Fruit fly (Drosophila melanogaster): Measurements from ENCODE around the gene CG3513.

Gene CG3513

DNA sequence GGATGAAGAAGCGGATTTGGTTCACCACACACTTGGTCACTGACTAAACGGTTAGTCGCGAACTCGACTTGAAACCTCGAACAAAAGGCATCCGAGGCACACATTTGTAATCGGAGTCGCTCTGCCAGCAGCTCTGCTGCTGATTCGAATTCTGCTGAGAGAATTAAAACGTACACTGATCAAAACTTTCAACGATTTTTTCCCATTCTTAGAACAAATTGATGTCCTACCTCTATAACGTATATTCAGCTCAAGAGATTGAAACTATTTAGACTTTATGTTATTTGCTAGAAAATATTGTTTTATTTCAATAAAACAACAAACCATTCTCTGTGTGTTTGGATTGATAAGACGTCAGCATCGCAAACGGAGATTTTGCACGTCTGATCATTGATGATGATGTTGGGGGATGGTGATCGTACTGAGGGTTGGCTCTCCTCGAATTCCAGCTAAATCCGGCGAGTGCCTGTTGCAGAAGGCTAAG is 12.5 kb upstream of the CG3513 start, which contains the start of gene CG31778 (continued):
- TF ChIP-seq CG7368 (GFP tag; optimal IDR thresholded peaks at IDR 0.05) (peak; percentile 68), Ets96B (tag; optimal IDR thresholded peaks at IDR 0.05) (peak; percentile 79), fd85E (GFP tag; optimal IDR thresholded peaks at IDR 0.05) (peak; percentile 6), cyc (GFP tag; optimal IDR thresholded peaks at IDR 0.05) (peak; percentile 82), dsx (GFP tag; optimal IDR thresholded peaks at IDR 0.05; ENCODE audit: poor library complexity, severe bottlenecking) (peak; percentile 60), ss (GFP tag; optimal IDR thresholded peaks at IDR 0.05) (peak; percentile 31 to 53), Eip75B (GFP tag; optimal IDR thresholded peaks at IDR 0.05) (peak; percentile 77), Blimp-1 (GFP tag; optimal IDR thresholded peaks at IDR 0.05) (peak; percentile 67), CG3032 (tag; optimal IDR thresholded peaks at IDR 0.05) (peak; percentile 73), eg (GFP tag; IDR thresholded peaks at IDR 0.05) (peak; percentile 84), Sox14 (GFP tag; optimal IDR thresholded peaks at IDR 0.05) (peak; percentile 88), CG10631 (GFP tag; optimal IDR thresholded peaks at IDR 0.05) (peak; percentile 57), Smox (GFP tag; optimal IDR thresholded peaks at IDR 0.05) (peak; percentile 85), Hr39 (GFP tag; optimal IDR thresholded peaks at IDR 0.05) (peak; percentile 89), fd59A (GFP tag; optimal IDR thresholded peaks at IDR 0.05) (peak; percentile 46), Hr38 (GFP tag; optimal IDR thresholded peaks at IDR 0.05) (no peak), CG1621 (tag; optimal IDR thresholded peaks at IDR 0.05) (peak; percentile 75), OdsH (GFP tag; optimal IDR thresholded peaks at IDR 0.05) (peak; percentile 70), CG10669 (GFP tag; optimal IDR thresholded peaks at IDR 0.05) (peak; percentile 73), Eip93F (GFP tag; optimal IDR thresholded peaks at IDR 0.05) (no peak), achi (GFP tag; optimal IDR thresholded peaks at IDR 0.05) (peak; percentile 73), CG6854 (GFP tag; optimal IDR thresholded peaks at IDR 0.05) (peak; percentile 35), dac (GFP tag; optimal IDR thresholded peaks at IDR 0.05) (no peak), CG8119 (GFP tag; IDR thresholded peaks at IDR 0.05) (peak; percentile 67), CG15336 (GFP tag; IDR thresholded peaks at IDR 0.05) (peak; percentile 77)

DNA sequence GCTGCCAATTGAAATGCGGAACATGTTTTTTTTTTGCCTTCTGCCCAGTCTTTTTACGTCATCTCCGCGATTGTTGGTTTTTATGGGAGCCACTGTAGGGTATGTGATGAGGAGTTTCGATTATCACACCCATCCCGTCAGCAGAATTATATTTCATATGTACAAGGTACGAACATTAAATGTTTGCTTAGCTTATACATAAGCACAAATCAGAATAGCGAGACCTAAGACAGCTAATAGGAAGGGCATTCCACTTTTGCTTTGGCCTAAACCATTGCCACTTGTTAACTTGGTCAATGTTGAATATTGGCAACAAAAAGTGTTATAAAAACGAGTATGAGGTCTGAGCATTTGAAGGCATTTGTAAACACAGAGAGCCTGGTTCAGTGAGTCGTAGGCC is 10.3 kb upstream of the CG3513 start, which contains the start of gene CG2816:
Gene CG2816 (plus strand): TSS at position 400 of the 400 bp plus-strand sequence.
- TF ChIP-seq lz (GFP tag; optimal IDR thresholded peaks at IDR 0.05) (peak; percentile 88), CG6163 (GFP tag; IDR thresholded peaks at IDR 0.05) (peak; percentile 96), CG8119 (GFP tag; IDR thresholded peaks at IDR 0.05) (peak; percentile 95), eg (GFP tag; IDR thresholded peaks at IDR 0.05) (peak; percentile 97), Sox14 (GFP tag; optimal IDR thresholded peaks at IDR 0.05) (peak; percentile 88), spab (GFP tag; optimal IDR thresholded peaks at IDR 0.05) (peak; percentile 21), Lpt (GFP tag; optimal IDR thresholded peaks at IDR 0.05) (peak; percentile 84), Gug (GFP tag; IDR thresholded peaks at IDR 0.05) (peak; percentile 90), Hr4 (GFP tag; optimal IDR thresholded peaks at IDR 0.05) (peak; percentile 85), OdsH (GFP tag; optimal IDR thresholded peaks at IDR 0.05) (peak; percentile 86), CG6792 (GFP tag; optimal IDR thresholded peaks at IDR 0.05) (peak; percentile 81), Ets21C (GFP tag; optimal IDR thresholded peaks at IDR 0.05) (peak; percentile 84), svp (GFP tag) (peak; percentile 85), topi (GFP tag; optimal IDR thresholded peaks at IDR 0.05) (peak; percentile 76), Met (GFP tag; optimal IDR thresholded peaks at IDR 0.05) (peak; percentile 86), CG11294 (GFP tag; IDR thresholded peaks at IDR 0.05) (peak; percentile 92), CG11902 (GFP tag; optimal IDR thresholded peaks at IDR 0.05) (peak; percentile 76), CG8319 (GFP tag; optimal IDR thresholded peaks at IDR 0.05) (peak; percentile 28), acj6 (GFP tag; optimal IDR thresholded peaks at IDR 0.05) (peak; percentile 84), CG15336 (GFP tag; IDR thresholded peaks at IDR 0.05) (peak; percentile 93), salr (GFP tag; optimal IDR thresholded peaks at IDR 0.05) (peak; percentile 32 to 79), Eip93F (GFP tag; optimal IDR thresholded peaks at IDR 0.05) (no peak), Ets96B (tag; optimal IDR thresholded peaks at IDR 0.05) (no peak), dsx (GFP tag; optimal IDR thresholded peaks at IDR 0.05; ENCODE audit: poor library complexity, severe bottlenecking) (no peak), Hr39 (GFP tag; optimal IDR thresholded peaks at IDR 0.05) (peak; percentile 92), Eip78C (GFP tag) (peak; percentile 92), CG9139 (GFP tag; optimal IDR thresholded peaks at IDR 0.05) (no peak), Smox (GFP tag; optimal IDR thresholded peaks at IDR 0.05) (peak; percentile 82), dac (GFP tag; optimal IDR thresholded peaks at IDR 0.05) (peak; percentile 68), vri (GFP tag; optimal IDR thresholded peaks at IDR 0.05) (peak; percentile 91), CG11762 (GFP tag; optimal IDR thresholded peaks at IDR 0.05; ENCODE audit: insufficient read depth) (peak; percentile 70), CG1621 (tag; optimal IDR thresholded peaks at IDR 0.05) (no peak), net (GFP tag; optimal IDR thresholded peaks at IDR 0.05) (peak; percentile 85), Hr38 (GFP tag; optimal IDR thresholded peaks at IDR 0.05) (peak; percentile 80), CG16779 (tag; optimal IDR thresholded peaks at IDR 0.05) (peak; percentile 56), esn (GFP tag; optimal IDR thresholded peaks at IDR 0.05) (peak; percentile 88), CG6854 (GFP tag; optimal IDR thresholded peaks at IDR 0.05) (no peak)

Data from whole organism, prepupa.